Worm (Caenorhabditis elegans) whole organism, midembryonic: ENCODE measurements around the gene ets-4.

Experiments used
- ztf-23 ChIP-seq: fragments of 200-800 bp; sonication (Bioruptor generic); IDR thresholded peaks from 2 replicates; pipeline ENCODE4 v1.3.6; 2022; ENCODE audit warnings: missing genetic modification reagents, missing genetic modification characterization, missing compliant biosample characterization
- ztf-29 ChIP-seq: fragments of 200-800 bp; sonication (Bioruptor generic); IDR thresholded peaks from 2 replicates; pipeline ENCODE4 v1.3.6; 2022; ENCODE audit warnings: missing genetic modification reagents, missing genetic modification characterization, missing compliant biosample characterization

ce11 chrX:6507734-6508133 is 10.9 kb upstream of the ets-4 start:
- no peak for TF ChIP-seq ztf-29 (GFP tag; lab: Robert Waterston, UW)
- no peak for TF ChIP-seq ztf-23 (GFP tag; lab: Robert Waterston, UW)
